Fruit fly (Drosophila melanogaster) whole organism, embryonic: ENCODE measurements around the gene CG10970.

Experiments used
- Adf1 ChIP-seq: fragments of 200-800 bp; sonication (Bioruptor generic); IDR thresholded peaks from 2 replicates; pipeline ENCODE4 v1.3.6; 2022; ENCODE audit warnings: missing biosample characterization, missing genetic modification characterization
- C15 ChIP-seq: fragments of 200-800 bp; sonication (Bioruptor generic); IDR thresholded peaks from 3 replicates; pipeline ENCODE4 v1.3.6; 2022; ENCODE audit warnings: missing biosample characterization, missing genetic modification characterization
- CG10462 ChIP-seq: fragments of 200-800 bp; sonication (Bioruptor generic); optimal IDR thresholded peaks from 2 replicates; lab custom pipeline; 2016; ENCODE audit warnings: missing biosample characterization, missing genetic modification characterization
- CG10979 ChIP-seq: fragments of 200-800 bp; sonication (Bioruptor generic); optimal IDR thresholded peaks from 2 replicates; lab custom pipeline; 2018; ENCODE audit warnings: missing biosample characterization, mild to moderate bottlenecking, missing genetic modification characterization, moderate library complexity
- CG11085 ChIP-seq: fragments of 200-800 bp; sonication (Bioruptor generic); IDR thresholded peaks from 2 replicates; pipeline ENCODE4 v1.3.6; 2022; ENCODE audit warnings: missing biosample characterization, missing genetic modification characterization
- CG11696 ChIP-seq: fragments of 200-800 bp; sonication (Bioruptor generic); IDR thresholded peaks from 2 replicates; pipeline ENCODE4 v1.3.6; 2022; ENCODE audit warnings: missing biosample characterization, missing genetic modification characterization
- CG12769 ChIP-seq: fragments of 200-800 bp; sonication (Bioruptor generic); optimal IDR thresholded peaks from 2 replicates; lab custom pipeline; 2019; ENCODE audit warnings: missing biosample characterization, mild to moderate bottlenecking, missing genetic modification characterization, moderate library complexity
- CG17186 ChIP-seq: fragments of 200-800 bp; sonication (Bioruptor generic); optimal IDR thresholded peaks from 3 replicates; lab custom pipeline; 2017; ENCODE audit warnings: missing biosample characterization, missing genetic modification reagents, missing genetic modification characterization
- CG3163 ChIP-seq: fragments of 200-800 bp; sonication (Bioruptor generic); optimal IDR thresholded peaks from 3 replicates; lab custom pipeline; 2016; ENCODE audit warnings: missing biosample characterization, missing genetic modification characterization
- CG32532 ChIP-seq: fragments of 200-800 bp; sonication (Bioruptor generic); IDR thresholded peaks from 2 replicates; pipeline ENCODE4 v1.3.6; 2022; ENCODE audit warnings: missing biosample characterization, missing genetic modification characterization
- CG34376 ChIP-seq: fragments of 200-800 bp; sonication (Bioruptor generic); optimal IDR thresholded peaks from 2 replicates; lab custom pipeline; 2018; ENCODE audit warnings: missing biosample characterization, mild to moderate bottlenecking, missing genetic modification characterization
- CG6683 ChIP-seq: fragments of 200-800 bp; sonication (Bioruptor generic); optimal IDR thresholded peaks from 2 replicates; lab custom pipeline; 2017; ENCODE audit warnings: missing biosample characterization, mild to moderate bottlenecking, missing genetic modification characterization, missing genetic modification reagents
- CG7372 ChIP-seq: fragments of 200-800 bp; sonication (Bioruptor generic); IDR thresholded peaks from 2 replicates; pipeline ENCODE4 v1.3.6; 2022; ENCODE audit warnings: missing biosample characterization, missing genetic modification characterization
- CG7556 ChIP-seq: fragments of 200-800 bp; sonication (Bioruptor generic); optimal IDR thresholded peaks from 2 replicates; lab custom pipeline; 2017; ENCODE audit warnings: missing biosample characterization, mild to moderate bottlenecking, missing genetic modification characterization
- CG9609 ChIP-seq: fragments of 200-800 bp; sonication (Bioruptor generic); optimal IDR thresholded peaks from 3 replicates; lab custom pipeline; 2016; ENCODE audit warnings: missing biosample characterization, missing genetic modification characterization
- CG9817 ChIP-seq: fragments of 200-800 bp; sonication (Bioruptor generic); optimal IDR thresholded peaks from 2 replicates; lab custom pipeline; 2018; ENCODE audit warnings: missing biosample characterization, mild to moderate bottlenecking, missing genetic modification characterization, moderate library complexity
- CHES-1-like ChIP-seq: fragments of 200-800 bp; sonication (Bioruptor generic); optimal IDR thresholded peaks from 2 replicates; lab custom pipeline; 2016; ENCODE audit warnings: missing biosample characterization, missing genetic modification characterization
- Chrac-16 ChIP-seq: fragments of 200-800 bp; sonication (Bioruptor generic); optimal IDR thresholded peaks from 3 replicates; lab custom pipeline; 2016; ENCODE audit warnings: missing biosample characterization, missing genetic modification characterization
- D ChIP-seq, 2 experiments: fragments of 200-800 bp in 1 of 2; fragments of >200 bp in 1 of 2; sonication (Bioruptor generic) in 1 of 2; optimal IDR thresholded peaks; 2 replicates in 1 of 2; 3 replicates in 1 of 2; lab custom pipeline; 2017; ENCODE audit warnings: mild to moderate bottlenecking in 1 of 2, missing biosample characterization in 1 of 2, missing genetic modification characterization in 1 of 2, missing genetic modification reagents in 1 of 2
- ERR ChIP-seq: fragments of 200-800 bp; sonication (Bioruptor generic); optimal IDR thresholded peaks from 2 replicates; lab custom pipeline; 2016; ENCODE audit warnings: missing biosample characterization, missing genetic modification characterization
- H2.0 ChIP-seq: fragments of 200-800 bp; sonication (Bioruptor generic); IDR thresholded peaks from 2 replicates; pipeline ENCODE4 v1.3.6; 2022; ENCODE audit warnings: missing biosample characterization, missing genetic modification characterization
- Mad ChIP-seq: fragments of 200-800 bp; sonication (Bioruptor generic); optimal IDR thresholded peaks from 2 replicates; lab custom pipeline; 2016; ENCODE audit warnings: missing biosample characterization, missing genetic modification characterization
- Taf1 ChIP-seq: fragments of 200-800 bp; sonication (Bioruptor generic); IDR thresholded peaks from 2 replicates; pipeline ENCODE4 v1.3.6; 2022; ENCODE audit warnings: missing biosample characterization, missing genetic modification characterization
- Tbp ChIP-seq: fragments of >200 bp; optimal IDR thresholded peaks from 2 replicates; lab custom pipeline; 2018; ENCODE audit warnings: missing biosample characterization, missing genetic modification characterization
- al ChIP-seq: fragments of 200-800 bp; sonication (Bioruptor generic); IDR thresholded peaks from 2 replicates; pipeline ENCODE4 v1.3.6; 2022; ENCODE audit warnings: missing biosample characterization, missing genetic modification characterization
- cg ChIP-seq: fragments of 200-800 bp; sonication (Bioruptor generic); optimal IDR thresholded peaks from 3 replicates; lab custom pipeline; 2019; ENCODE audit warnings: missing biosample characterization, mild to moderate bottlenecking, missing genetic modification characterization, moderate library complexity
- chif ChIP-seq, 2 experiments: fragments of 200-800 bp; sonication (Bioruptor generic); optimal IDR thresholded peaks; 3 replicates each; lab custom pipeline; 2016; ENCODE audit warnings: missing biosample characterization in 2 of 2, missing genetic modification characterization in 2 of 2
- chm ChIP-seq: fragments of 200-800 bp; sonication (Bioruptor generic); IDR thresholded peaks from 2 replicates; pipeline ENCODE4 v1.3.6; 2022; ENCODE audit warnings: missing biosample characterization, missing genetic modification characterization
- croc ChIP-seq: fragments of 200-800 bp; sonication (Bioruptor generic); conservative IDR thresholded peaks from 3 replicates; pipeline ENCODE4 v1.3.6; 2022; ENCODE audit warnings: missing biosample characterization, missing genetic modification characterization
- crp ChIP-seq, 2 experiments: fragments of 200-800 bp; sonication (Bioruptor generic); optimal IDR thresholded peaks; 2 replicates in 1 of 2; 3 replicates in 1 of 2; lab custom pipeline; 2017; ENCODE audit warnings: missing biosample characterization in 2 of 2, missing genetic modification characterization in 2 of 2, mild to moderate bottlenecking in 1 of 2, moderate library complexity in 1 of 2
- dysf ChIP-seq: fragments of 200-800 bp; sonication (Bioruptor generic); IDR thresholded peaks from 3 replicates; pipeline ENCODE4 v1.3.6; 2022; ENCODE audit warnings: missing biosample characterization, missing genetic modification characterization
- ewg ChIP-seq: fragments of 200-800 bp; sonication (Bioruptor generic); optimal IDR thresholded peaks from 3 replicates; lab custom pipeline; 2017; ENCODE audit warnings: mild to moderate bottlenecking, missing biosample characterization, missing genetic modification reagents, missing genetic modification characterization
- fd3F ChIP-seq: fragments of 200-800 bp; sonication (Bioruptor generic); optimal IDR thresholded peaks from 2 replicates; lab custom pipeline; 2018; ENCODE audit warnings: missing biosample characterization, mild to moderate bottlenecking, missing genetic modification characterization, moderate library complexity
- grn ChIP-seq: fragments of 200-800 bp; sonication (Bioruptor generic); optimal IDR thresholded peaks from 3 replicates; lab custom pipeline; 2017; ENCODE audit warnings: missing biosample characterization, missing genetic modification characterization
- ham ChIP-seq: fragments of 200-800 bp; sonication (Bioruptor generic); IDR thresholded peaks from 2 replicates; pipeline ENCODE4 v1.3.6; 2022; ENCODE audit warnings: missing biosample characterization, missing genetic modification characterization
- hb ChIP-seq: fragments of 200-800 bp; sonication (Bioruptor generic); IDR thresholded peaks from 3 replicates; pipeline ENCODE4 v1.3.6; 2022; ENCODE audit warnings: missing biosample characterization, missing genetic modification characterization; ENCODE audit not compliant: partially characterized antibody
- insv ChIP-seq, 2 experiments: fragments of 200-800 bp; sonication (Bioruptor generic); optimal IDR thresholded peaks; 3 replicates each; lab custom pipeline; 2016 to 2018; ENCODE audit warnings: missing biosample characterization in 2 of 2, missing genetic modification characterization in 2 of 2
- kni ChIP-seq: fragments of 200-800 bp; sonication (Bioruptor generic); optimal IDR thresholded peaks from 3 replicates; lab custom pipeline; 2017; ENCODE audit warnings: mild to moderate bottlenecking, missing biosample characterization, missing genetic modification reagents, missing genetic modification characterization
- mam ChIP-seq: fragments of 200-800 bp; sonication (Bioruptor generic); optimal IDR thresholded peaks from 3 replicates; lab custom pipeline; 2016; ENCODE audit warnings: missing biosample characterization, missing genetic modification characterization
- mirr ChIP-seq: fragments of 200-800 bp; sonication (Bioruptor generic); optimal IDR thresholded peaks from 3 replicates; lab custom pipeline; 2018; ENCODE audit warnings: missing biosample characterization, mild to moderate bottlenecking, missing genetic modification characterization
- nerfin-1 ChIP-seq: fragments of 200-800 bp; sonication (Bioruptor generic); optimal IDR thresholded peaks from 3 replicates; lab custom pipeline; 2019; ENCODE audit warnings: missing biosample characterization, mild to moderate bottlenecking, missing genetic modification characterization, moderate library complexity
- p53 ChIP-seq: fragments of 200-800 bp; sonication (Bioruptor generic); optimal IDR thresholded peaks from 2 replicates; lab custom pipeline; 2016; ENCODE audit warnings: missing biosample characterization, missing genetic modification characterization
- pros ChIP-seq: fragments of 200-800 bp; sonication (Bioruptor generic); optimal IDR thresholded peaks from 3 replicates; lab custom pipeline; 2019; ENCODE audit warnings: missing biosample characterization, mild to moderate bottlenecking, missing genetic modification characterization, moderate library complexity
- schlank ChIP-seq: fragments of 200-800 bp; sonication (Bioruptor generic); optimal IDR thresholded peaks from 2 replicates; lab custom pipeline; 2018; ENCODE audit warnings: missing biosample characterization, mild to moderate bottlenecking, missing genetic modification characterization
- sna ChIP-seq: fragments of 200-800 bp; sonication (Bioruptor generic); IDR thresholded peaks from 2 replicates; pipeline ENCODE4 v1.3.6; 2022; ENCODE audit warnings: missing biosample characterization, missing genetic modification characterization; ENCODE audit not compliant: partially characterized antibody
- sqz ChIP-seq: fragments of 200-800 bp; sonication (Bioruptor generic); optimal IDR thresholded peaks from 3 replicates; lab custom pipeline; 2018; ENCODE audit warnings: missing biosample characterization, mild to moderate bottlenecking, missing genetic modification characterization
- tin ChIP-seq: fragments of 200-800 bp; sonication (Bioruptor generic); optimal IDR thresholded peaks from 3 replicates; lab custom pipeline; 2016; ENCODE audit warnings: missing biosample characterization, missing genetic modification characterization
- twi ChIP-seq: fragments of 200-800 bp; optimal IDR thresholded peaks from 2 replicates; lab custom pipeline; 2019; ENCODE audit warnings: missing biosample characterization, mild to moderate bottlenecking, missing genetic modification characterization, moderate library complexity
- wor ChIP-seq: fragments of 200-800 bp; sonication (Bioruptor generic); IDR thresholded peaks from 2 replicates; pipeline ENCODE4 v1.3.6; 2022; ENCODE audit warnings: missing biosample characterization, missing genetic modification characterization
- zf30C ChIP-seq: fragments of 200-800 bp; sonication (Bioruptor generic); optimal IDR thresholded peaks from 3 replicates; lab custom pipeline; 2018; ENCODE audit warnings: missing biosample characterization, mild to moderate bottlenecking, missing genetic modification characterization

Gene CG10970

dm6 chrX:9080962-9081361 is 9.8 kb upstream of the CG10970 start, which contains the start of the genes CG7246 and HP1b (continued):
- TF ChIP-seq nerfin-1, result peak; percentile 41
- peak; percentile 59 for TF ChIP-seq mam (GFP tag; lab: Kevin White, UChicago)
- peak; percentile 27 for TF ChIP-seq CG6683 (GFP tag; lab: Kevin White, UChicago)
- TF ChIP-seq chm (GFP tag; lab: Robert Waterston, UW), result no peak
- TF ChIP-seq grn (GFP tag; lab: Kevin White, UChicago), result no peak
- TF ChIP-seq sqz (GFP tag; lab: Kevin White, UChicago), result peak; percentile 26
- TF ChIP-seq C15 (GFP tag; lab: Robert Waterston, UW), result peak; percentile 76; the same call in 2 of the 3 replicates
- TF ChIP-seq dysf, result peak; percentile 74
- peak; percentile 49 for TF ChIP-seq twi (tag; lab: Kevin White, UChicago)
- peak; percentile 83 for TF ChIP-seq sna (GFP tag; lab: Robert Waterston, UW)
- peak; percentile 47 for TF ChIP-seq CG17186 (GFP tag; lab: Kevin White, UChicago)
- no peak for TF ChIP-seq pros (GFP tag; lab: Kevin White, UChicago)
- peak; percentile 23 for TF ChIP-seq Mad
- TF ChIP-seq cg (GFP tag; lab: Kevin White, UChicago), result no peak
- peak; percentile 48 for TF ChIP-seq Chrac-16
- TF ChIP-seq crp (GFP tag; optimal IDR thresholded peaks at IDR 0.05; lab: Kevin White, UChicago), result peak in 1 of 2 experiments; percentile 9
- TF ChIP-seq CG10462 (GFP tag; lab: Kevin White, UChicago), result peak; percentile 48
- no peak for TF ChIP-seq zf30C
- TF ChIP-seq al, result peak; percentile 51
- TF ChIP-seq chif (GFP tag; optimal IDR thresholded peaks at IDR 0.05; lab: Kevin White, UChicago), result peak; percentile 22 to 53
- peak; percentile 72 for TF ChIP-seq tin
- TF ChIP-seq D (optimal IDR thresholded peaks at IDR 0.05; lab: Kevin White, UChicago), result no peak
- TF ChIP-seq D (GFP tag; optimal IDR thresholded peaks at IDR 0.05; lab: Kevin White, UChicago), result peak; percentile 36
- TF ChIP-seq Tbp (GFP tag; lab: Kevin White, UChicago), result no peak
- peak; percentile 37; the same call in 1 of the 3 replicates for TF ChIP-seq croc
- no peak for TF ChIP-seq ERR (GFP tag; lab: Kevin White, UChicago)
- no peak for TF ChIP-seq CG3163 (GFP tag; lab: Kevin White, UChicago)
- TF ChIP-seq Adf1 (GFP tag; lab: Robert Waterston, UW), result peak; percentile 44; the same call in 1 of the 2 replicates
- TF ChIP-seq CG9817 (tag; lab: Kevin White, UChicago), result peak; percentile 64
- no peak for TF ChIP-seq ham (GFP tag; lab: Robert Waterston, UW)
- TF ChIP-seq ewg, result peak; percentile 64
- peak; percentile 61; the same call in 1 of the 2 replicates for TF ChIP-seq CG7372 (GFP tag; lab: Robert Waterston, UW)
- no peak for TF ChIP-seq mirr (GFP tag; lab: Kevin White, UChicago)
- no peak for TF ChIP-seq CG12769
- TF ChIP-seq p53 (GFP tag; lab: Kevin White, UChicago), result no peak
- peak; percentile 49 for TF ChIP-seq CG10979 (tag; lab: Kevin White, UChicago)
- peak; percentile 19 for TF ChIP-seq CG34376 (GFP tag; lab: Kevin White, UChicago)
- peak; percentile 36; the same call in 1 of the 2 replicates for TF ChIP-seq wor (GFP tag; lab: Robert Waterston, UW)
- TF ChIP-seq CHES-1-like (GFP tag; lab: Kevin White, UChicago), result peak; percentile 66
- peak; percentile 25 for TF ChIP-seq fd3F (GFP tag; lab: Kevin White, UChicago)
- peak; percentile 46 for TF ChIP-seq CG9609 (GFP tag; lab: Kevin White, UChicago)
- no peak for TF ChIP-seq kni
- TF ChIP-seq insv (GFP tag; optimal IDR thresholded peaks at IDR 0.05; lab: Kevin White, UChicago), result peak in 1 of 2 experiments; percentile 12
- TF ChIP-seq Taf1 (GFP tag; lab: Robert Waterston, UW), result peak; percentile 46; the same call in 1 of the 2 replicates
- TF ChIP-seq CG11696 (GFP tag; lab: Robert Waterston, UW), result peak; percentile 53
- peak; percentile 44 for TF ChIP-seq CG7556
- peak; percentile 84 for TF ChIP-seq CG32532 (GFP tag; lab: Robert Waterston, UW)
- peak; percentile 69 for TF ChIP-seq CG11085 (GFP tag; lab: Robert Waterston, UW)
- peak; percentile 63 for TF ChIP-seq H2.0 (GFP tag; lab: Robert Waterston, UW)
- TF ChIP-seq schlank (tag; lab: Kevin White, UChicago), result no peak
- TF ChIP-seq hb (GFP tag; lab: Robert Waterston, UW), result 0 out of 3 replicates have a peak, but pooled peaks have one; percentile 57
